Worm (Caenorhabditis elegans) whole organism, L4 larva: ENCODE results near the gene mrpl-55.

Source experiments
- F44E2.7 ChIP-seq: fragments of 200-800 bp; sonication (Bioruptor generic); IDR thresholded peaks from 2 replicates; pipeline ENCODE4 v2.1.2; 2022; ENCODE audit warnings: missing genetic modification characterization, missing compliant biosample characterization
- attf-4 ChIP-seq: sonication (generic microtip); optimal IDR thresholded peaks from 3 replicates; lab custom pipeline; 2017; ENCODE audit warnings: missing biosample characterization, missing genetic modification characterization
- fos-1 ChIP-seq: fragments of 150-350 bp; optimal IDR thresholded peaks from 2 replicates; lab custom pipeline; 2014; ENCODE audit warnings: missing biosample characterization, missing genetic modification characterization
- lir-3 ChIP-seq: sonication (generic microtip); optimal IDR thresholded peaks from 2 replicates; lab custom pipeline; 2016; ENCODE audit warnings: mild to moderate bottlenecking, missing genetic modification characterization, missing compliant biosample characterization
- mdl-1 ChIP-seq, 2 experiments: fragments of 150-350 bp in 1 of 2; sonication (generic microtip) in 1 of 2; optimal IDR thresholded peaks; 2 replicates each; lab custom pipeline; 2014 to 2017; ENCODE audit warnings: missing biosample characterization in 2 of 2, missing genetic modification characterization in 2 of 2
- mep-1 ChIP-seq: fragments of 150-350 bp; sonication (generic microtip); optimal IDR thresholded peaks from 3 replicates; lab custom pipeline; 2014; ENCODE audit warnings: missing biosample characterization, missing genetic modification characterization
- mes-2 ChIP-seq: sonication (generic microtip); optimal IDR thresholded peaks from 2 replicates; lab custom pipeline; 2016; ENCODE audit warnings: missing genotype, mild to moderate bottlenecking, missing genetic modification characterization, missing compliant biosample characterization; ENCODE audit not compliant: poor library complexity, severe bottlenecking
- nhr-28 ChIP-seq: fragments of 150-350 bp; optimal IDR thresholded peaks from 2 replicates; lab custom pipeline; 2014; ENCODE audit warnings: missing biosample characterization, missing genetic modification characterization
- unc-130 ChIP-seq: sonication (generic microtip); optimal IDR thresholded peaks from 2 replicates; lab custom pipeline; 2016; ENCODE audit warnings: missing genetic modification reagents, missing genetic modification characterization, missing compliant biosample characterization
- unc-39 ChIP-seq: sonication (generic microtip); optimal IDR thresholded peaks from 2 replicates; lab custom pipeline; 2017; ENCODE audit warnings: missing biosample characterization, missing genetic modification characterization
- unc-62 ChIP-seq, 3 experiments: fragments of 150-350 bp in 1 of 3; sonication (generic microtip); optimal IDR thresholded peaks in 2 of 3; peaks in 1 of 3; 1 replicate in 1 of 3; 2 replicates in 2 of 3; lab custom pipeline; 2014 to 2017; ENCODE audit warnings: missing biosample characterization in 3 of 3, missing genetic modification characterization in 3 of 3, missing genetic modification reagents in 3 of 3, missing genotype in 1 of 3

DNA sequence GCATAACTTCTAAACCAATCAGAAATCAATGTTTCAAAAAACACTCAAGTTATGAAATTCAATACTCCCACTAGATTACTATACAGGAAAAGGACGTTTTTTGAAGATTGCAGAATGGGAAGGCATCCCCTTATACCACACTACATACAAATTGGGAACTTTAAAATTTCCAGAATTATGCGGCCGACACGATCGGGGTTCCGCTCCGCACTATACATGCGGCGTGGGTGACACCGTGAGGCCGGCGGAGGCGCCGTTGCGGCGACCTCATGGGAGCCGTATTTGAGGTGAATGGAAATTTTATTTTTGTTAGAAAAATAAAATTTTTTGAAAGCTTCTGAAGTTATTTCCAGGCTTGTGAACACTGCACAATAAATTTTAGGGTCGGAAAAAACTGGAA is 24.5 kb downstream of the mrpl-55 start:
- no peak for TF ChIP-seq lir-3
- no peak for TF ChIP-seq mep-1 (tag; lab: Kevin White, UChicago)
- no peak for TF ChIP-seq unc-39 (tag; lab: Kevin White, UChicago)
- no peak for TF ChIP-seq mdl-1 (tag; optimal IDR thresholded peaks at IDR 0.05; lab: Kevin White, UChicago)
- no peak for TF ChIP-seq unc-130
- TF ChIP-seq F44E2.7 (GFP tag; lab: Robert Waterston, UW): no peak
- no peak for TF ChIP-seq nhr-28 (tag; lab: Kevin White, UChicago)
- TF ChIP-seq mes-2 (tag; lab: Kevin White, UChicago): no peak
- TF ChIP-seq unc-62 (GFP tag; optimal IDR thresholded peaks at IDR 0.05 in 1 of 2; lab: Kevin White, UChicago): no peak
- no peak for TF ChIP-seq unc-62 (tag; optimal IDR thresholded peaks at IDR 0.05; lab: Kevin White, UChicago)
- TF ChIP-seq fos-1 (tag; lab: Kevin White, UChicago): no peak
- TF ChIP-seq attf-4: no peak
